Worm (Caenorhabditis elegans) whole organism, L1 larva: Measurements from ENCODE around the gene slcr-46.2.
A peak's percentile ranks its signal among the peaks of the same experiment; 100 is the strongest.

Experiments used
- aha-1 ChIP-seq: fragments of 150-350 bp; optimal IDR thresholded peaks from 2 replicates; lab custom pipeline; 2014; ENCODE audit warnings: missing biosample characterization, missing genetic modification characterization
- alr-1 ChIP-seq: fragments of 200-800 bp; sonication (Bioruptor generic); optimal IDR thresholded peaks from 2 replicates; lab custom pipeline; 2018; ENCODE audit warnings: borderline replicate concordance, mild to moderate bottlenecking, missing genetic modification characterization, missing compliant biosample characterization
- aly-2 ChIP-seq: fragments of 150-350 bp; optimal IDR thresholded peaks from 2 replicates; lab custom pipeline; 2014; ENCODE audit warnings: missing biosample characterization, missing genetic modification characterization
- blmp-1 ChIP-seq: fragments of 150-350 bp; optimal IDR thresholded peaks from 2 replicates; lab custom pipeline; 2014; ENCODE audit warnings: missing biosample characterization, missing genetic modification characterization
- ceh-8 ChIP-seq: fragments of 200-800 bp; sonication (Bioruptor generic); optimal IDR thresholded peaks from 2 replicates; lab custom pipeline; 2018; ENCODE audit warnings: mild to moderate bottlenecking, missing genetic modification characterization, moderate library complexity, missing compliant biosample characterization
- ceh-82 ChIP-seq, 3 experiments: fragments of 150-350 bp in 1 of 3; sonication (generic microtip) in 2 of 3; optimal IDR thresholded peaks; 2 replicates each; lab custom pipeline; 2014 to 2017; ENCODE audit warnings: missing biosample characterization in 3 of 3, missing genetic modification characterization in 3 of 3
- efl-1 ChIP-seq, 4 experiments: fragments of 150-350 bp; optimal IDR thresholded peaks in 3 of 4; peaks in 1 of 4; 1 replicate in 1 of 4; 2 replicates in 3 of 4; lab custom pipeline; 2014; ENCODE audit warnings: missing biosample characterization in 2 of 4, missing genetic modification characterization in 2 of 4, missing genetic modification reagents in 2 of 4
- efl-3 ChIP-seq: fragments of 200-800 bp; sonication (Bioruptor generic); optimal IDR thresholded peaks from 2 replicates; lab custom pipeline; 2018; ENCODE audit warnings: mild to moderate bottlenecking, missing genetic modification characterization, missing compliant biosample characterization
- egl-13 ChIP-seq: sonication (generic microtip); optimal IDR thresholded peaks from 2 replicates; lab custom pipeline; 2016; ENCODE audit warnings: missing genotype, missing genetic modification reagents, missing genetic modification characterization, missing compliant biosample characterization
- elt-2 ChIP-seq: sonication (generic microtip); optimal IDR thresholded peaks from 2 replicates; lab custom pipeline; 2016; ENCODE audit warnings: missing genetic modification characterization, mild to moderate bottlenecking, inconsistent platforms, missing compliant biosample characterization, missing genetic modification reagents
- ets-5 ChIP-seq: fragments of 200-800 bp; sonication (Bioruptor generic); IDR thresholded peaks from 2 replicates; pipeline ENCODE4 v1.3.6; 2022; ENCODE audit warnings: missing genetic modification characterization, missing compliant biosample characterization
- jun-1 ChIP-seq: fragments of 150-350 bp; optimal IDR thresholded peaks from 2 replicates; lab custom pipeline; 2014; ENCODE audit warnings: missing biosample characterization, missing genetic modification reagents, missing genetic modification characterization
- lin-13 ChIP-seq: fragments of 150-350 bp; optimal IDR thresholded peaks from 2 replicates; lab custom pipeline; 2014; ENCODE audit warnings: missing biosample characterization, missing genetic modification reagents, missing genetic modification characterization
- lin-15B ChIP-seq: fragments of 150-350 bp; sonication (generic microtip); optimal IDR thresholded peaks from 3 replicates; lab custom pipeline; 2014; ENCODE audit warnings: missing biosample characterization, missing genetic modification characterization
- lin-39 ChIP-seq: fragments of 150-350 bp; optimal IDR thresholded peaks from 2 replicates; lab custom pipeline; 2014; ENCODE audit warnings: missing biosample characterization, missing genetic modification reagents, missing genetic modification characterization
- lsy-2 ChIP-seq, 2 experiments: fragments of 150-350 bp; optimal IDR thresholded peaks; 2 replicates each; lab custom pipeline; 2014; ENCODE audit warnings: missing biosample characterization in 2 of 2, missing genetic modification characterization in 2 of 2
- mab-9 ChIP-seq: fragments of 200-800 bp; sonication (Bioruptor generic); IDR thresholded peaks from 2 replicates; pipeline ENCODE4 v1.3.6; 2022; ENCODE audit warnings: missing genetic modification reagents, missing genetic modification characterization, missing compliant biosample characterization
- mef-2 ChIP-seq: fragments of 150-350 bp; optimal IDR thresholded peaks from 2 replicates; lab custom pipeline; 2014; ENCODE audit warnings: missing biosample characterization, missing genetic modification characterization
- nhr-20 ChIP-seq: sonication (generic microtip); optimal IDR thresholded peaks from 2 replicates; lab custom pipeline; 2016; ENCODE audit warnings: mild to moderate bottlenecking, missing genetic modification characterization, missing compliant biosample characterization
- nhr-47 ChIP-seq: sonication (generic microtip); optimal IDR thresholded peaks from 2 replicates; lab custom pipeline; 2016; ENCODE audit warnings: mild to moderate bottlenecking, missing genetic modification characterization, moderate library complexity, missing compliant biosample characterization
- nhr-71 ChIP-seq: sonication (generic microtip); optimal IDR thresholded peaks from 2 replicates; lab custom pipeline; 2016; ENCODE audit warnings: mild to moderate bottlenecking, missing genetic modification characterization, moderate library complexity, missing compliant biosample characterization
- nhr-85 ChIP-seq: sonication (generic microtip); peaks from one replicate; lab custom pipeline; 2016; ENCODE audit warnings: missing genetic modification characterization, inconsistent platforms, missing compliant biosample characterization
- snu-23 ChIP-seq: sonication (generic microtip); optimal IDR thresholded peaks from 2 replicates; lab custom pipeline; 2016; ENCODE audit warnings: missing genetic modification characterization, missing compliant biosample characterization
- sox-4 ChIP-seq: sonication (generic microtip); optimal IDR thresholded peaks from 2 replicates; lab custom pipeline; 2016; ENCODE audit warnings: missing genetic modification characterization, missing compliant biosample characterization
- sup-37 ChIP-seq: fragments of 200-800 bp; sonication (Bioruptor generic); optimal IDR thresholded peaks from 2 replicates; lab custom pipeline; 2018; ENCODE audit warnings: mild to moderate bottlenecking, missing genetic modification characterization, missing compliant biosample characterization
- tbx-2 ChIP-seq: sonication (generic microtip); optimal IDR thresholded peaks from 2 replicates; lab custom pipeline; 2016; ENCODE audit warnings: missing genetic modification characterization, missing compliant biosample characterization
- tlp-1 ChIP-seq: fragments of 150-350 bp; optimal IDR thresholded peaks from 2 replicates; lab custom pipeline; 2014; ENCODE audit warnings: missing biosample characterization, missing genetic modification characterization
- unc-130 ChIP-seq: fragments of 150-350 bp; optimal IDR thresholded peaks from 2 replicates; lab custom pipeline; 2017; ENCODE audit warnings: missing biosample characterization, missing genetic modification characterization, inconsistent platforms
- unc-30 ChIP-seq: sonication (generic microtip); optimal IDR thresholded peaks from 2 replicates; lab custom pipeline; 2017; ENCODE audit warnings: missing biosample characterization, missing genetic modification characterization
- unc-98 ChIP-seq: fragments of 200-800 bp; sonication (Bioruptor generic); IDR thresholded peaks from 2 replicates; pipeline ENCODE4 v1.3.6; 2022; ENCODE audit warnings: missing genetic modification characterization, missing compliant biosample characterization
- vab-15 ChIP-seq: sonication (generic microtip); optimal IDR thresholded peaks from 2 replicates; lab custom pipeline; 2017; ENCODE audit warnings: missing genotype, mild to moderate bottlenecking, missing genetic modification characterization, missing compliant biosample characterization
- xbp-1 ChIP-seq: sonication (generic microtip); optimal IDR thresholded peaks from 2 replicates; lab custom pipeline; 2016; ENCODE audit warnings: missing genetic modification characterization, missing compliant biosample characterization
- zag-1 ChIP-seq: fragments of 150-350 bp; optimal IDR thresholded peaks from 2 replicates; lab custom pipeline; 2014; ENCODE audit warnings: missing biosample characterization, missing genetic modification characterization
- ztf-4 ChIP-seq: fragments of 150-350 bp; optimal IDR thresholded peaks from 2 replicates; lab custom pipeline; 2014; ENCODE audit warnings: missing biosample characterization, missing genetic modification characterization

Gene slcr-46.2

ce11 chrV:19402855-19403254 is 12.9 kb upstream of the slcr-46.2 start, which contains the start of gene C25F9.12:
TSS of gene C25F9.12 (minus strand) at chrV:19402955.
- TF ChIP-seq ceh-8 (GFP tag; lab: Kevin White, UChicago) (no peak), snu-23 (GFP tag; lab: Kevin White, UChicago) (no peak), aly-2 (tag; lab: Kevin White, UChicago) (no peak), efl-3 (no peak), mef-2 (no peak), nhr-20 (tag; lab: Kevin White, UChicago) (no peak)
- TF ChIP-seq, all 84 proteins: peak for 0

- peak; percentile 62 for TF ChIP-seq tlp-1 (tag; lab: Kevin White, UChicago)
- peak; percentile 32 for TF ChIP-seq elt-2 (tag; lab: Kevin White, UChicago)
- TF ChIP-seq efl-1 (optimal IDR thresholded peaks at IDR 0.05; lab: Kevin White, UChicago), result no peak
- peak in 1 of 2 experiments; percentile 9 for TF ChIP-seq efl-1 (GFP tag; optimal IDR thresholded peaks at IDR 0.05 in 1 of 2; lab: Kevin White, UChicago)
- no peak for TF ChIP-seq ztf-4
Observed at ce11 chrV:19401429-19401828, 11.5 kb upstream of the slcr-46.2 start.

ce11 chrV:19400619-19401018 is 10.7 kb upstream of the slcr-46.2 start, which contains the start of gene srw-86:
TSS of gene srw-86 (minus strand) at chrV:19400719.
- TF ChIP-seq ets-5 (GFP tag; lab: Robert Waterston, UW), result no peak

- no peak for TF ChIP-seq sup-37 (GFP tag; lab: Kevin White, UChicago)
- TF ChIP-seq aha-1 (tag; lab: Kevin White, UChicago), result no peak
- TF ChIP-seq ztf-4, result no peak
Observed at ce11 chrV:19398882-19399281, 9.0 kb upstream of the slcr-46.2 start, which contains the start of gene C25F9.13. TSS of gene C25F9.13 (minus strand) at chrV:19398982.

- TF ChIP-seq jun-1 (tag; lab: Kevin White, UChicago) (no peak), aly-2 (tag; lab: Kevin White, UChicago) (no peak), zag-1 (tag; lab: Kevin White, UChicago) (no peak), blmp-1 (tag; lab: Kevin White, UChicago) (no peak), alr-1 (tag; lab: Kevin White, UChicago) (no peak), vab-15 (no peak), nhr-71 (tag; lab: Kevin White, UChicago) (no peak), lin-15B (no peak), sup-37 (GFP tag; lab: Kevin White, UChicago) (no peak), nhr-20 (tag; lab: Kevin White, UChicago) (no peak), ceh-82 (tag; optimal IDR thresholded peaks at IDR 0.05; lab: Kevin White, UChicago) (no peak), sox-4 (tag; lab: Kevin White, UChicago) (no peak)
Observed at ce11 chrV:19398396-19398795, 8.5 kb upstream of the slcr-46.2 start.

- no peak for TF ChIP-seq unc-130 (tag; lab: Kevin White, UChicago)
- no peak for TF ChIP-seq mab-9 (GFP tag; lab: Robert Waterston, UW)
- no peak for TF ChIP-seq xbp-1 (tag; lab: Kevin White, UChicago)
- no peak for TF ChIP-seq unc-30 (tag; lab: Kevin White, UChicago)
- peak; percentile 42 for TF ChIP-seq nhr-85
- no peak for TF ChIP-seq efl-1 (optimal IDR thresholded peaks at IDR 0.05; lab: Kevin White, UChicago)
- TF ChIP-seq efl-1 (GFP tag; optimal IDR thresholded peaks at IDR 0.05 in 1 of 2; lab: Kevin White, UChicago), result peak in 1 of 2 experiments; percentile 52
- no peak for TF ChIP-seq lin-39
- no peak for TF ChIP-seq nhr-47 (tag; lab: Kevin White, UChicago)
- no peak for TF ChIP-seq aly-2 (tag; lab: Kevin White, UChicago)
- TF ChIP-seq tbx-2, result no peak
- no peak for TF ChIP-seq unc-98 (GFP tag; lab: Robert Waterston, UW)
- no peak for TF ChIP-seq ets-5 (GFP tag; lab: Robert Waterston, UW)
- TF ChIP-seq lsy-2 (tag; optimal IDR thresholded peaks at IDR 0.05; lab: Kevin White, UChicago), result no peak
- TF ChIP-seq lin-13 (GFP tag; lab: Kevin White, UChicago), result no peak
- no peak for TF ChIP-seq egl-13 (tag; lab: Kevin White, UChicago)
Observed at ce11 chrV:19396576-19397313, 6.8 kb upstream of the slcr-46.2 start.
